Worm (Caenorhabditis elegans): ENCODE measurements around the gene fbxb-41.
"Not testable (repeated sequence)": the region's sequence is repeated elsewhere in the genome, so short reads cannot be mapped to it uniquely, and the experiment has no call there.

DNA sequence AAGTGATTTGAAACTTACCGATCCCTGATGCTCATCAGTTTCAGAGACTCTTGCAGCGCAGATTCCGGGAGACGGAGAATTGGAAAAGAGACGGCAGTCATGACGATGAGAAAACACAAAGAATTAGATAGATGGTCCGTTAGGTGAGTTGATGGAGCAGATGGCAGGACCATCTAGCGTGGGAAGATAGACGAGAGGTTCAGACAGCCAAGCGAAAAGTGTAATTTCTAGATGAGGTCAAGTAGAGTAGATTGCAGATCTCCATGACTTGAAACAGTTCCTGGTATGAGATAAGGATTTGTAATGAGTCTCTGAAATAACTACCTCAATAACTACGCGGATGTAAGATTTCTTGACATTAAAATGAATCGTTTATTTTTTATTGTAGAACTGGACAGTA is 46.0 kb downstream of the fbxb-41 start, which contains the start of gene F45D11.11:
- TF ChIP-seq nhr-76, fos-1 (tag; optimal IDR thresholded peaks at IDR 0.05): not testable (repeated sequence)

All from whole organism, L1 larva.